Worm (Caenorhabditis elegans) whole organism, L3 larva: ENCODE measurements around the gene ipp-5.

Source experiments
- R02D3.7 ChIP-seq: fragments of 150-350 bp; optimal IDR thresholded peaks from 2 replicates; lab custom pipeline; 2014; ENCODE audit warnings: missing biosample characterization, missing genetic modification characterization
- ceh-9 ChIP-seq: sonication (generic microtip); optimal IDR thresholded peaks from 2 replicates; lab custom pipeline; 2018; ENCODE audit warnings: missing biosample characterization, missing genetic modification characterization
- daf-12 ChIP-seq: fragments of 150-350 bp; optimal IDR thresholded peaks from 2 replicates; lab custom pipeline; 2014; ENCODE audit warnings: missing biosample characterization, missing genetic modification reagents, missing genetic modification characterization
- elt-1 ChIP-seq: fragments of 150-350 bp; optimal IDR thresholded peaks from 2 replicates; lab custom pipeline; 2014; ENCODE audit warnings: missing biosample characterization, missing genetic modification characterization
- fos-1 ChIP-seq: fragments of 150-350 bp; optimal IDR thresholded peaks from 2 replicates; lab custom pipeline; 2014; ENCODE audit warnings: missing biosample characterization, missing genetic modification characterization
- nhr-12 ChIP-seq: fragments of 150-350 bp; optimal IDR thresholded peaks from 2 replicates; lab custom pipeline; 2014; ENCODE audit warnings: missing biosample characterization, missing genetic modification characterization
- snpc-4 ChIP-seq: fragments of 150-350 bp; optimal IDR thresholded peaks from 2 replicates; lab custom pipeline; 2014; ENCODE audit warnings: missing biosample characterization, missing genetic modification characterization
- ztf-4 ChIP-seq: fragments of 150-350 bp; optimal IDR thresholded peaks from 2 replicates; lab custom pipeline; 2014; ENCODE audit warnings: missing biosample characterization, missing genetic modification characterization

ce11 chrX:5999103-5999554 is 32.1 kb upstream of the ipp-5 start, which contains the start of gene F22F4.9:
- TF ChIP-seq snpc-4 (tag; lab: Kevin White, UChicago) (no peak), R02D3.7 (no peak), fos-1 (tag; lab: Kevin White, UChicago) (no peak), ceh-9 (no peak), nhr-12 (tag; lab: Kevin White, UChicago) (no peak), ztf-4 (tag; lab: Kevin White, UChicago) (no peak), daf-12 (tag; lab: Kevin White, UChicago) (no peak), elt-1 (tag; lab: Kevin White, UChicago) (no peak)
